Fruit fly (Drosophila melanogaster) whole organism, embryonic: ENCODE data around the gene Tg.

Experiments used
- Abd-B ChIP-seq: fragments of 200-800 bp; sonication (Bioruptor generic); optimal IDR thresholded peaks from 2 replicates; lab custom pipeline; 2018; ENCODE audit warnings: missing biosample characterization, mild to moderate bottlenecking, missing genetic modification characterization, moderate library complexity
- BtbVII ChIP-seq: fragments of 200-800 bp; sonication (Bioruptor generic); optimal IDR thresholded peaks from 3 replicates; lab custom pipeline; 2017; ENCODE audit warnings: missing biosample characterization, mild to moderate bottlenecking, missing genetic modification characterization
- CG10209 ChIP-seq: fragments of 200-800 bp; sonication (Bioruptor generic); optimal IDR thresholded peaks from 3 replicates; lab custom pipeline; 2017; ENCODE audit warnings: missing biosample characterization, mild to moderate bottlenecking, missing genetic modification characterization, missing genetic modification reagents
- CG11560 ChIP-seq: fragments of 200-800 bp; sonication (Bioruptor generic); IDR thresholded peaks from 3 replicates; pipeline ENCODE4 v1.3.6; 2022; ENCODE audit warnings: missing biosample characterization, missing genetic modification characterization
- CG11695 ChIP-seq: fragments of 200-800 bp; sonication (Bioruptor generic); IDR thresholded peaks from 3 replicates; pipeline ENCODE4 v1.3.6; 2022; ENCODE audit warnings: missing biosample characterization, missing genetic modification characterization
- CG12236 ChIP-seq: fragments of 200-800 bp; sonication (Bioruptor generic); optimal IDR thresholded peaks from 2 replicates; lab custom pipeline; 2016; ENCODE audit warnings: missing biosample characterization, missing genetic modification characterization
- CG13287 ChIP-seq: fragments of 200-800 bp; sonication (Bioruptor generic); IDR thresholded peaks from 2 replicates; pipeline ENCODE4 v1.3.6; 2022; ENCODE audit warnings: missing biosample characterization, missing genetic modification characterization; ENCODE audit not compliant: partially characterized antibody
- CG14441 ChIP-seq: fragments of 200-800 bp; sonication (Bioruptor generic); IDR thresholded peaks from 2 replicates; pipeline ENCODE4 v1.3.6; 2022; ENCODE audit warnings: missing biosample characterization, missing genetic modification characterization
- CG17385 ChIP-seq: fragments of 200-800 bp; sonication (Bioruptor generic); optimal IDR thresholded peaks from 3 replicates; lab custom pipeline; 2018; ENCODE audit warnings: missing biosample characterization, mild to moderate bottlenecking, missing genetic modification characterization
- CG18476 ChIP-seq: fragments of 200-800 bp; sonication (Bioruptor generic); optimal IDR thresholded peaks from 2 replicates; lab custom pipeline; 2016; ENCODE audit warnings: missing biosample characterization, mild to moderate bottlenecking, missing genetic modification characterization
- CG18764 ChIP-seq: fragments of 200-800 bp; sonication (Bioruptor generic); optimal IDR thresholded peaks from 3 replicates; lab custom pipeline; 2016; ENCODE audit warnings: missing biosample characterization, missing genetic modification characterization
- CG2116 ChIP-seq: fragments of 200-800 bp; sonication (Bioruptor generic); optimal IDR thresholded peaks from 3 replicates; lab custom pipeline; 2018; ENCODE audit warnings: missing biosample characterization, mild to moderate bottlenecking, missing genetic modification characterization
- CG2889 ChIP-seq: fragments of 200-800 bp; sonication (Bioruptor generic); IDR thresholded peaks from 3 replicates; pipeline ENCODE4 v1.3.6; 2022; ENCODE audit warnings: missing biosample characterization, missing genetic modification characterization
- CG30020 ChIP-seq: fragments of 200-800 bp; optimal IDR thresholded peaks from 2 replicates; lab custom pipeline; 2019; ENCODE audit warnings: missing biosample characterization, mild to moderate bottlenecking, missing genetic modification characterization, moderate library complexity
- CG34376 ChIP-seq: fragments of 200-800 bp; sonication (Bioruptor generic); optimal IDR thresholded peaks from 2 replicates; lab custom pipeline; 2018; ENCODE audit warnings: missing biosample characterization, mild to moderate bottlenecking, missing genetic modification characterization
- CG5245 ChIP-seq: fragments of 200-800 bp; sonication (Bioruptor generic); optimal IDR thresholded peaks from 3 replicates; lab custom pipeline; 2016; ENCODE audit warnings: missing biosample characterization, missing genetic modification characterization
- CG7271 ChIP-seq: fragments of 200-800 bp; sonication (Bioruptor generic); optimal IDR thresholded peaks from 2 replicates; lab custom pipeline; 2018; ENCODE audit warnings: missing biosample characterization, mild to moderate bottlenecking, missing genetic modification characterization, moderate library complexity
- CG8359 ChIP-seq: fragments of 200-800 bp; sonication (Bioruptor generic); optimal IDR thresholded peaks from 2 replicates; lab custom pipeline; 2017; ENCODE audit warnings: missing biosample characterization, mild to moderate bottlenecking, missing genetic modification characterization, borderline replicate concordance
- CkIIα-i1 ChIP-seq: fragments of 200-800 bp; sonication (Bioruptor generic); IDR thresholded peaks from 2 replicates; pipeline ENCODE4 v1.3.6; 2022; ENCODE audit warnings: missing biosample characterization, missing genetic modification characterization
- CoRest ChIP-seq: fragments of 200-800 bp; sonication (Bioruptor generic); optimal IDR thresholded peaks from 3 replicates; lab custom pipeline; 2018; ENCODE audit warnings: missing biosample characterization, mild to moderate bottlenecking, missing genetic modification characterization, moderate library complexity
- Drgx ChIP-seq: fragments of 200-800 bp; sonication (Bioruptor generic); IDR thresholded peaks from 2 replicates; pipeline ENCODE4 v1.3.6; 2022; ENCODE audit warnings: missing biosample characterization, missing genetic modification characterization
- Ets97D ChIP-seq: fragments of 200-800 bp; sonication (Bioruptor generic); optimal IDR thresholded peaks from 3 replicates; lab custom pipeline; 2016; ENCODE audit warnings: missing biosample characterization, missing genetic modification characterization
- Gug ChIP-seq: fragments of 200-800 bp; sonication (Bioruptor generic); IDR thresholded peaks from 4 replicates; pipeline ENCODE4 v1.3.6; 2022; ENCODE audit warnings: missing biosample characterization, missing genetic modification characterization
- Hey ChIP-seq: fragments of 200-800 bp; sonication (Bioruptor generic); optimal IDR thresholded peaks from 3 replicates; lab custom pipeline; 2018; ENCODE audit warnings: missing biosample characterization, mild to moderate bottlenecking, missing genetic modification characterization
- Hr51 ChIP-seq, 2 experiments: fragments of 200-800 bp; sonication (Bioruptor generic); optimal IDR thresholded peaks; 2 replicates in 1 of 2; 3 replicates in 1 of 2; lab custom pipeline; 2016 to 2018; ENCODE audit warnings: missing biosample characterization in 2 of 2, missing genetic modification characterization in 2 of 2, mild to moderate bottlenecking in 1 of 2, moderate library complexity in 1 of 2
- MESR4 ChIP-seq: fragments of 200-800 bp; sonication (Bioruptor generic); optimal IDR thresholded peaks from 2 replicates; lab custom pipeline; 2018; ENCODE audit warnings: missing biosample characterization, mild to moderate bottlenecking, missing genetic modification characterization, moderate library complexity
- MTF-1 ChIP-seq: fragments of 200-800 bp; sonication (Bioruptor generic); optimal IDR thresholded peaks from 2 replicates; lab custom pipeline; 2018; ENCODE audit warnings: missing biosample characterization, mild to moderate bottlenecking, missing genetic modification characterization, borderline replicate concordance
- Med ChIP-seq: fragments of 200-800 bp; sonication (Bioruptor generic); peaks from one replicate; lab custom pipeline; 2016; ENCODE audit warnings: missing biosample characterization, missing genetic modification characterization, mild to moderate bottlenecking, inconsistent platforms, moderate library complexity
- Myb ChIP-seq: fragments of 200-800 bp; sonication (Bioruptor generic); optimal IDR thresholded peaks from 2 replicates; lab custom pipeline; 2016; ENCODE audit warnings: missing biosample characterization, missing genetic modification characterization
- NfI ChIP-seq: fragments of 200-800 bp; sonication (Bioruptor generic); optimal IDR thresholded peaks from 3 replicates; lab custom pipeline; 2018; ENCODE audit warnings: missing biosample characterization, mild to moderate bottlenecking, missing genetic modification characterization, moderate library complexity
- Opbp ChIP-seq: fragments of 200-800 bp; sonication (Bioruptor generic); IDR thresholded peaks from 3 replicates; pipeline ENCODE4 v1.3.6; 2022; ENCODE audit warnings: missing biosample characterization, missing genetic modification characterization; ENCODE audit not compliant: partially characterized antibody
- Ssrp ChIP-seq: fragments of 200-800 bp; sonication (Bioruptor generic); optimal IDR thresholded peaks from 2 replicates; lab custom pipeline; 2018; ENCODE audit warnings: missing biosample characterization, mild to moderate bottlenecking, missing genetic modification characterization, moderate library complexity
- ci ChIP-seq: fragments of 200-800 bp; sonication (Bioruptor generic); IDR thresholded peaks from 3 replicates; pipeline ENCODE4 v1.3.6; 2022; ENCODE audit warnings: missing biosample characterization, missing genetic modification characterization
- croc ChIP-seq: fragments of 200-800 bp; sonication (Bioruptor generic); conservative IDR thresholded peaks from 3 replicates; pipeline ENCODE4 v1.3.6; 2022; ENCODE audit warnings: missing biosample characterization, missing genetic modification characterization
- en ChIP-seq: fragments of 200-800 bp; sonication (Bioruptor generic); optimal IDR thresholded peaks from 2 replicates; lab custom pipeline; 2016; ENCODE audit warnings: missing biosample characterization, missing genetic modification characterization
- eve ChIP-seq, 2 experiments: fragments of >200 bp; optimal IDR thresholded peaks; 2 replicates each; lab custom pipeline; 2017; ENCODE audit warnings: missing biosample characterization in 2 of 2, missing genetic modification characterization in 2 of 2
- fd3F ChIP-seq: fragments of 200-800 bp; sonication (Bioruptor generic); optimal IDR thresholded peaks from 2 replicates; lab custom pipeline; 2018; ENCODE audit warnings: missing biosample characterization, mild to moderate bottlenecking, missing genetic modification characterization, moderate library complexity
- ftz-f1 ChIP-seq: fragments of 200-800 bp; sonication (Bioruptor generic); optimal IDR thresholded peaks from 2 replicates; lab custom pipeline; 2016; ENCODE audit warnings: missing biosample characterization, missing genetic modification characterization
- grau ChIP-seq: fragments of 200-800 bp; optimal IDR thresholded peaks from 3 replicates; lab custom pipeline; 2019; ENCODE audit warnings: missing biosample characterization, mild to moderate bottlenecking, missing genetic modification characterization, moderate library complexity
- hbn ChIP-seq: fragments of 200-800 bp; sonication (Bioruptor generic); IDR thresholded peaks from 2 replicates; pipeline ENCODE4 v1.3.6; 2022; ENCODE audit warnings: missing biosample characterization, missing genetic modification characterization; ENCODE audit not compliant: partially characterized antibody
- hkb ChIP-seq, 2 experiments: fragments of 200-800 bp in 1 of 2; fragments of >200 bp in 1 of 2; sonication (Bioruptor generic) in 1 of 2; IDR thresholded peaks in 1 of 2; optimal IDR thresholded peaks in 1 of 2; 2 replicates each; pipeline versions ENCODE4 v1.3.6 to Lab custom; 2017 to 2022; ENCODE audit warnings: missing biosample characterization in 1 of 2, missing genetic modification characterization in 1 of 2
- hth ChIP-seq: fragments of >200 bp; optimal IDR thresholded peaks from 2 replicates; lab custom pipeline; 2017; ENCODE audit warnings: inconsistent platforms
- jumu ChIP-seq: fragments of 200-800 bp; sonication (Bioruptor generic); optimal IDR thresholded peaks from 3 replicates; lab custom pipeline; 2016; ENCODE audit warnings: missing biosample characterization, missing genetic modification characterization
- mam ChIP-seq: fragments of 200-800 bp; sonication (Bioruptor generic); optimal IDR thresholded peaks from 3 replicates; lab custom pipeline; 2016; ENCODE audit warnings: missing biosample characterization, missing genetic modification characterization
- mld ChIP-seq: fragments of 200-800 bp; sonication (Bioruptor generic); IDR thresholded peaks from 3 replicates; pipeline ENCODE4 v1.3.6; 2022; ENCODE audit warnings: missing biosample characterization, missing genetic modification characterization; ENCODE audit not compliant: partially characterized antibody
- shn ChIP-seq: fragments of 200-800 bp; sonication (Bioruptor generic); optimal IDR thresholded peaks from 3 replicates; lab custom pipeline; 2016; ENCODE audit warnings: missing biosample characterization, missing genetic modification characterization
- tna ChIP-seq: fragments of 200-800 bp; sonication (Bioruptor generic); IDR thresholded peaks from 2 replicates; pipeline ENCODE4 v1.3.6; 2022; ENCODE audit warnings: missing biosample characterization, missing genetic modification characterization; ENCODE audit not compliant: partially characterized antibody
- wdn ChIP-seq: fragments of 200-800 bp; sonication (Bioruptor generic); IDR thresholded peaks from 2 replicates; pipeline ENCODE4 v1.3.6; 2022; ENCODE audit warnings: missing biosample characterization, missing genetic modification characterization

The Tg gene

DNA sequence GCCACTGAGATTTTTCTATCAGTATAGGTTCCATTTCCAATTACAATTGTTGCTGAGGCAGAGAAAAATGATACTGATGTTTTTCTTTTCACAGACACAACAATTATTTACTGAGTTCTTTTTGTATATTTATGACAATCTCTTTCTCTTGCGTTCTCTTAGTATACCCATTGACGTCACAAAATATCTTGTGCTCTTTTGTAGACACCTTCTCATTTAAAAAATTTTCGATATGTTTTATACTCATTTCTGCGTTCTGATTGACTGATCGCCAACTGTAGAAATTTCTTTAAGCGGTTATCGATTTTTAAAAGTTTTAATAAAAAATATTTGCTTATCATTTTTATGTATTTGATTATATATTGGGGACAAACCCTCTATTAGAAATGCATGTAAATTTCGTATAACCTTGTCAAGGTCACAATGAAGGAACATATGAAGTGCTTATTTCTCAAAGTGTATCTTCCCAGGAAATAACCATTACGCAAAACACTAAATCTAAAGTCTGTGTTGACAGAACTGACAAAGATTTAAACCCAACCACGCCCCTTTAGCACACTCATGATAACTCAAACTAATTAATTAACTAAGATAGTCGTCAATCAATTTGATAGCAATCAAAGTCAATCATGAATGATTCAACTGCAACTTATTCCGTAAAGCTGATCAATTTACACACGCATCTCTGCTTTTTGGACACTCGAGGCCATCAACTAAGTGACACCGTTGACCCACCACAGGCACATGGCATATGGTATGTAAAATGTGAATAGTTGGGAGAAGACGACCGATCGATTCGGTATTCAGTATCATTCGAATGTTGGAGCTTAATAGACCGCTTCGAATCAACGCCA is at the start of gene Tg, which contains the start of gene Glyat:
Tg (plus strand) TSS at position 804 of the 854 bp plus-strand sequence.
Glyat (minus strand) TSS at position 51 of the 854 bp plus-strand sequence.
- TF ChIP-seq BtbVII (GFP tag; lab: Kevin White, UChicago) (peak; percentile 33), jumu (no peak), CG7271 (tag; lab: Kevin White, UChicago) (no peak), CoRest (tag; lab: Kevin White, UChicago) (peak; percentile 39), CkIIα-i1 (GFP tag; lab: Robert Waterston, UW) (no peak), CG11695 (GFP tag; lab: Robert Waterston, UW) (peak; percentile 48; the same call in 1 of the 3 replicates), wdn (GFP tag; lab: Robert Waterston, UW) (0 out of 2 replicates have a peak, but pooled peaks have one; percentile 18), hkb (optimal IDR thresholded peaks at IDR 0.05; lab: Kevin White, UChicago) (no peak), hkb (GFP tag; IDR thresholded peaks at IDR 0.05; lab: Robert Waterston, UW) (0 out of 2 replicates have a peak, but pooled peaks have one; percentile 36), tna (GFP tag; lab: Robert Waterston, UW) (no peak), hbn (GFP tag; lab: Robert Waterston, UW) (peak; percentile 56), Opbp (GFP tag; lab: Robert Waterston, UW) (0 out of 3 replicates have a peak, but pooled peaks have one; percentile 25), MTF-1 (GFP tag; lab: Kevin White, UChicago) (no peak), Hr51 (GFP tag; optimal IDR thresholded peaks at IDR 0.05; lab: Kevin White, UChicago) (peak in 1 of 2 experiments; percentile 8), Med (GFP tag; lab: Kevin White, UChicago) (peak; percentile 84), Ets97D (GFP tag; lab: Kevin White, UChicago) (no peak), Gug (GFP tag; lab: Robert Waterston, UW) (no peak), CG14441 (GFP tag; lab: Robert Waterston, UW) (peak; percentile 19; the same call in 1 of the 2 replicates), Myb (GFP tag; lab: Kevin White, UChicago) (peak; percentile 70), CG12236 (GFP tag; lab: Kevin White, UChicago) (no peak), Hey (tag; lab: Kevin White, UChicago) (no peak), Abd-B (no peak), CG17385 (no peak), ftz-f1 (peak; percentile 2), CG11560 (tag; lab: Robert Waterston, UW) (no peak), MESR4 (GFP tag; lab: Kevin White, UChicago) (no peak), hth (lab: Kevin White, UChicago) (no peak), Ssrp (tag; lab: Kevin White, UChicago) (no peak), Drgx (no peak), CG13287 (GFP tag; lab: Robert Waterston, UW) (peak; percentile 65), mld (GFP tag; lab: Robert Waterston, UW) (no peak), CG30020 (tag; lab: Kevin White, UChicago) (peak; percentile 2), CG34376 (no peak), CG18764 (GFP tag; lab: Kevin White, UChicago) (no peak), grau (tag; lab: Kevin White, UChicago) (peak; percentile 41), CG10209 (no peak), croc (GFP tag; lab: Robert Waterston, UW) (no peak), fd3F (GFP tag; lab: Kevin White, UChicago) (no peak), eve (GFP tag; optimal IDR thresholded peaks at IDR 0.05; lab: Kevin White, UChicago) (peak in 1 of 2 experiments; percentile 18), shn (GFP tag; lab: Kevin White, UChicago) (no peak), CG2116 (GFP tag; lab: Kevin White, UChicago) (peak; percentile 78), CG2889 (GFP tag; lab: Robert Waterston, UW) (no peak), NfI (GFP tag; lab: Kevin White, UChicago) (peak; percentile 13), mam (GFP tag; lab: Kevin White, UChicago) (no peak), ci (peak; percentile 50; the same call in 2 of the 3 replicates), CG8359 (GFP tag; lab: Kevin White, UChicago) (no peak), CG5245 (no peak), CG18476 (GFP tag; lab: Kevin White, UChicago) (peak; percentile 2), en (GFP tag; lab: Kevin White, UChicago) (no peak)
